Fruit fly (Drosophila melanogaster) whole organism, embryonic: ENCODE data around the gene Fbw5.

Source experiments
- Aef1 ChIP-seq: fragments of 200-800 bp; sonication (Bioruptor generic); IDR thresholded peaks from 3 replicates; pipeline ENCODE4 v1.3.6; 2022; ENCODE audit warnings: missing biosample characterization, missing genetic modification characterization
- Blimp-1 ChIP-seq: fragments of 200-800 bp; sonication (Bioruptor generic); optimal IDR thresholded peaks from 3 replicates; lab custom pipeline; 2018; ENCODE audit warnings: missing biosample characterization, missing genetic modification characterization, mild to moderate bottlenecking, moderate library complexity, missing genetic modification reagents
- CG10654 ChIP-seq: fragments of 200-800 bp; sonication (Bioruptor generic); optimal IDR thresholded peaks from 2 replicates; lab custom pipeline; 2016; ENCODE audit warnings: missing biosample characterization, missing genetic modification characterization
- CG12236 ChIP-seq: fragments of 200-800 bp; sonication (Bioruptor generic); optimal IDR thresholded peaks from 2 replicates; lab custom pipeline; 2016; ENCODE audit warnings: missing biosample characterization, missing genetic modification characterization
- CG12942 ChIP-seq: fragments of 200-800 bp; sonication (Bioruptor generic); optimal IDR thresholded peaks from 3 replicates; lab custom pipeline; 2016; ENCODE audit warnings: missing biosample characterization, missing genetic modification characterization
- CG15514 ChIP-seq: fragments of 200-800 bp; sonication (Bioruptor generic); optimal IDR thresholded peaks from 3 replicates; lab custom pipeline; 2017; ENCODE audit warnings: missing biosample characterization, missing genetic modification characterization, mild to moderate bottlenecking, moderate library complexity, missing genetic modification reagents
- CG18764 ChIP-seq: fragments of 200-800 bp; sonication (Bioruptor generic); optimal IDR thresholded peaks from 3 replicates; lab custom pipeline; 2016; ENCODE audit warnings: missing biosample characterization, missing genetic modification characterization
- CG3163 ChIP-seq: fragments of 200-800 bp; sonication (Bioruptor generic); optimal IDR thresholded peaks from 3 replicates; lab custom pipeline; 2016; ENCODE audit warnings: missing biosample characterization, missing genetic modification characterization
- CG42726 ChIP-seq: fragments of 200-800 bp; sonication (Bioruptor generic); IDR thresholded peaks from 2 replicates; pipeline ENCODE4 v1.3.6; 2022; ENCODE audit warnings: missing biosample characterization, missing genetic modification characterization; ENCODE audit not compliant: partially characterized antibody
- CG4424 ChIP-seq: fragments of 200-800 bp; sonication (Bioruptor generic); optimal IDR thresholded peaks from 3 replicates; lab custom pipeline; 2016; ENCODE audit warnings: missing biosample characterization, missing genetic modification characterization
- CG6854 ChIP-seq: fragments of 200-800 bp; sonication (Bioruptor generic); optimal IDR thresholded peaks from 3 replicates; lab custom pipeline; 2017; ENCODE audit warnings: missing biosample characterization, mild to moderate bottlenecking, missing genetic modification characterization
- CG8944 ChIP-seq: fragments of 200-800 bp; sonication (Bioruptor generic); optimal IDR thresholded peaks from 3 replicates; lab custom pipeline; 2016; ENCODE audit warnings: missing biosample characterization, missing genetic modification characterization
- Deaf1 ChIP-seq: fragments of 200-800 bp; optimal IDR thresholded peaks from 3 replicates; lab custom pipeline; 2019; ENCODE audit warnings: missing biosample characterization, mild to moderate bottlenecking, missing genetic modification characterization, moderate library complexity
- Dll ChIP-seq: fragments of 200-800 bp; sonication (Bioruptor generic); IDR thresholded peaks from 4 replicates; pipeline ENCODE4 v1.3.6; 2022; ENCODE audit warnings: missing biosample characterization, missing genetic modification characterization; ENCODE audit not compliant: partially characterized antibody
- Ets65A ChIP-seq: fragments of 200-800 bp; sonication (Bioruptor generic); peaks from one replicate; lab custom pipeline; 2016; ENCODE audit warnings: missing biosample characterization, missing genetic modification characterization
- GATAe ChIP-seq: fragments of 200-800 bp; sonication (Bioruptor generic); conservative IDR thresholded peaks from 2 replicates; pipeline ENCODE4 v1.3.6; 2022; ENCODE audit warnings: missing biosample characterization, missing genetic modification characterization
- Hand ChIP-seq: fragments of 200-800 bp; sonication (Bioruptor generic); optimal IDR thresholded peaks from 2 replicates; lab custom pipeline; 2017; ENCODE audit warnings: mild to moderate bottlenecking, missing biosample characterization, missing genetic modification reagents, missing genetic modification characterization
- Jarid2 ChIP-seq: fragments of 200-800 bp; sonication (Bioruptor generic); optimal IDR thresholded peaks from 3 replicates; lab custom pipeline; 2017; ENCODE audit warnings: mild to moderate bottlenecking, missing biosample characterization, missing genetic modification reagents, missing genetic modification characterization
- Lim3 ChIP-seq: fragments of 200-800 bp; sonication (Bioruptor generic); IDR thresholded peaks from 2 replicates; pipeline ENCODE4 v1.3.6; 2022; ENCODE audit warnings: missing biosample characterization, missing genetic modification characterization
- Med ChIP-seq: fragments of 200-800 bp; sonication (Bioruptor generic); peaks from one replicate; lab custom pipeline; 2016; ENCODE audit warnings: missing biosample characterization, missing genetic modification characterization, mild to moderate bottlenecking, inconsistent platforms, moderate library complexity
- Mes4 ChIP-seq: fragments of 200-800 bp; sonication (Bioruptor generic); optimal IDR thresholded peaks from 2 replicates; lab custom pipeline; 2016; ENCODE audit warnings: missing biosample characterization, missing genetic modification characterization
- Rx ChIP-seq: fragments of 200-800 bp; sonication (Bioruptor generic); IDR thresholded peaks from 2 replicates; pipeline ENCODE4 v1.3.6; 2022; ENCODE audit warnings: missing biosample characterization, missing genetic modification characterization
- Spps ChIP-seq: fragments of 200-800 bp; sonication (Bioruptor generic); optimal IDR thresholded peaks from 2 replicates; lab custom pipeline; 2018; ENCODE audit warnings: missing biosample characterization, mild to moderate bottlenecking, missing genetic modification characterization
- cato ChIP-seq: fragments of 200-800 bp; sonication (Bioruptor generic); optimal IDR thresholded peaks from 2 replicates; lab custom pipeline; 2016; ENCODE audit warnings: missing biosample characterization, missing genetic modification characterization, borderline replicate concordance
- chm ChIP-seq: fragments of 200-800 bp; sonication (Bioruptor generic); IDR thresholded peaks from 2 replicates; pipeline ENCODE4 v1.3.6; 2022; ENCODE audit warnings: missing biosample characterization, missing genetic modification characterization
- emc ChIP-seq: fragments of 200-800 bp; sonication (Bioruptor generic); optimal IDR thresholded peaks from 2 replicates; lab custom pipeline; 2016; ENCODE audit warnings: missing biosample characterization, missing genetic modification characterization
- exex ChIP-seq: fragments of 200-800 bp; sonication (Bioruptor generic); optimal IDR thresholded peaks from 4 replicates; lab custom pipeline; 2018; ENCODE audit warnings: missing biosample characterization, mild to moderate bottlenecking, missing genetic modification characterization, moderate library complexity
- grn ChIP-seq: fragments of 200-800 bp; sonication (Bioruptor generic); optimal IDR thresholded peaks from 3 replicates; lab custom pipeline; 2017; ENCODE audit warnings: missing biosample characterization, missing genetic modification characterization
- gsb ChIP-seq: fragments of 200-800 bp; sonication (Bioruptor generic); IDR thresholded peaks from 2 replicates; pipeline ENCODE4 v1.3.6; 2022; ENCODE audit warnings: missing biosample characterization, missing genetic modification characterization
- her ChIP-seq: fragments of 200-800 bp; sonication (Bioruptor generic); optimal IDR thresholded peaks from 2 replicates; lab custom pipeline; 2016; ENCODE audit warnings: missing biosample characterization, missing genetic modification characterization
- klu ChIP-seq: fragments of 200-800 bp; sonication (Bioruptor generic); IDR thresholded peaks from 2 replicates; pipeline ENCODE4 v1.3.6; 2022; ENCODE audit warnings: missing biosample characterization, missing genetic modification characterization
- kni ChIP-seq: fragments of 200-800 bp; sonication (Bioruptor generic); optimal IDR thresholded peaks from 3 replicates; lab custom pipeline; 2017; ENCODE audit warnings: mild to moderate bottlenecking, missing biosample characterization, missing genetic modification reagents, missing genetic modification characterization
- lmd ChIP-seq: fragments of 200-800 bp; sonication (Bioruptor generic); IDR thresholded peaks from 2 replicates; pipeline ENCODE4 v1.3.6; 2022; ENCODE audit warnings: missing biosample characterization, missing genetic modification characterization
- mirr ChIP-seq: fragments of 200-800 bp; sonication (Bioruptor generic); optimal IDR thresholded peaks from 3 replicates; lab custom pipeline; 2018; ENCODE audit warnings: missing biosample characterization, mild to moderate bottlenecking, missing genetic modification characterization
- pita ChIP-seq: fragments of 200-800 bp; sonication (Bioruptor generic); optimal IDR thresholded peaks from 2 replicates; lab custom pipeline; 2017; ENCODE audit warnings: missing biosample characterization, mild to moderate bottlenecking, missing genetic modification characterization
- row ChIP-seq: fragments of 200-800 bp; sonication (Bioruptor generic); IDR thresholded peaks from 3 replicates; pipeline ENCODE4 v1.3.6; 2022; ENCODE audit warnings: missing biosample characterization, missing genetic modification characterization
- sd ChIP-seq: fragments of 200-800 bp; sonication (Bioruptor generic); optimal IDR thresholded peaks from 3 replicates; lab custom pipeline; 2018; ENCODE audit warnings: missing biosample characterization, mild to moderate bottlenecking, missing genetic modification characterization, moderate library complexity
- sens ChIP-seq: fragments of 200-800 bp; sonication (Bioruptor generic); peaks from one replicate; lab custom pipeline; 2016; ENCODE audit warnings: missing biosample characterization, missing genetic modification characterization
- sens-2 ChIP-seq: fragments of 200-800 bp; sonication (Bioruptor generic); IDR thresholded peaks from 2 replicates; pipeline ENCODE4 v1.3.6; 2022; ENCODE audit warnings: missing biosample characterization, missing genetic modification characterization
- vnd ChIP-seq: fragments of 200-800 bp; sonication (Bioruptor generic); IDR thresholded peaks from 3 replicates; pipeline ENCODE4 v1.3.6; 2022; ENCODE audit warnings: missing biosample characterization, missing genetic modification characterization; ENCODE audit not compliant: partially characterized antibody
- z ChIP-seq: fragments of 200-800 bp; sonication (Bioruptor generic); IDR thresholded peaks from 3 replicates; pipeline ENCODE4 v1.3.6; 2022; ENCODE audit warnings: missing biosample characterization, missing genetic modification characterization
- zen ChIP-seq: fragments of 200-800 bp; sonication (Bioruptor generic); optimal IDR thresholded peaks from 3 replicates; lab custom pipeline; 2018; ENCODE audit warnings: missing biosample characterization, mild to moderate bottlenecking, missing genetic modification characterization, moderate library complexity

Fbw5 gene

dm6 chr2L:6090365-6090764 is 24.6 kb upstream of the Fbw5 start (continued):
- peak; percentile 69 for TF ChIP-seq Blimp-1 (GFP tag; lab: Kevin White, UChicago)
- TF ChIP-seq cato (GFP tag; lab: Kevin White, UChicago), result no peak
- TF ChIP-seq CG6854 (GFP tag; lab: Kevin White, UChicago), result no peak
- TF ChIP-seq row (GFP tag; lab: Robert Waterston, UW), result no peak
- TF ChIP-seq zen (tag; lab: Kevin White, UChicago), result no peak
- TF ChIP-seq CG42726 (GFP tag; lab: Robert Waterston, UW), result peak; percentile 56; the same call in 1 of the 2 replicates
- TF ChIP-seq chm (GFP tag; lab: Robert Waterston, UW), result 0 out of 2 replicates have a peak, but pooled peaks have one; percentile 27
- TF ChIP-seq z (GFP tag; lab: Robert Waterston, UW), result peak; percentile 92
- TF ChIP-seq Deaf1 (tag; lab: Kevin White, UChicago), result peak; percentile 84
- TF ChIP-seq her (GFP tag; lab: Kevin White, UChicago), result no peak
- TF ChIP-seq kni (GFP tag; lab: Kevin White, UChicago), result peak; percentile 87
- TF ChIP-seq Aef1 (GFP tag; lab: Robert Waterston, UW), result peak; percentile 64
- no peak for TF ChIP-seq vnd (GFP tag; lab: Robert Waterston, UW)
- TF ChIP-seq CG10654, result no peak
- TF ChIP-seq Rx (GFP tag; lab: Robert Waterston, UW), result no peak
- no peak for TF ChIP-seq emc (GFP tag; lab: Kevin White, UChicago)

- TF ChIP-seq CG3163 (GFP tag; lab: Kevin White, UChicago) (no peak), sens (GFP tag; lab: Kevin White, UChicago) (peak; percentile 2), mirr (GFP tag; lab: Kevin White, UChicago) (peak; percentile 89), CG12236 (GFP tag; lab: Kevin White, UChicago) (no peak), Dll (GFP tag; lab: Robert Waterston, UW) (no peak), CG12942 (no peak), CG18764 (GFP tag; lab: Kevin White, UChicago) (no peak), lmd (GFP tag; lab: Robert Waterston, UW) (no peak), GATAe (GFP tag; lab: Robert Waterston, UW) (peak; percentile 80), sens-2 (GFP tag; lab: Robert Waterston, UW) (no peak), exex (tag; lab: Kevin White, UChicago) (peak; percentile 68), Spps (tag; lab: Kevin White, UChicago) (no peak), CG42726 (GFP tag; lab: Robert Waterston, UW) (no peak), klu (GFP tag; lab: Robert Waterston, UW) (no peak), CG8944 (no peak), grn (GFP tag; lab: Kevin White, UChicago) (peak; percentile 61), Med (GFP tag; lab: Kevin White, UChicago) (peak; percentile 19), Lim3 (no peak), pita (GFP tag; lab: Kevin White, UChicago) (no peak), Ets65A (no peak), sd (tag; lab: Kevin White, UChicago) (peak; percentile 59), CG4424 (GFP tag; lab: Kevin White, UChicago) (no peak), Hand (GFP tag; lab: Kevin White, UChicago) (no peak), CG15514 (GFP tag; lab: Kevin White, UChicago) (no peak), gsb (GFP tag; lab: Robert Waterston, UW) (no peak), Jarid2 (GFP tag; lab: Kevin White, UChicago) (no peak), Mes4 (no peak)
Measured at dm6 chr2L:6089604-6090198, 23.9 kb upstream of the Fbw5 start.
